Fruit fly (Drosophila melanogaster): Measurements from ENCODE around the gene wge.

dm6 chr3R:22707178-22707577, 13.8 kb downstream of the wge start, which contains the start of gene CG13842:
- TF ChIP-seq insv (optimal IDR thresholded peaks at IDR 0.05) (no peak), ttk (optimal IDR thresholded peaks at IDR 0.05) (no peak), psq (optimal IDR thresholded peaks at IDR 0.05) (no peak), Myc (optimal IDR thresholded peaks at IDR 0.05) (no peak)

All from Kc167 (cell line).